Worm (Caenorhabditis elegans): ENCODE results near the gene C46C2.3.

Gene C46C2.3

ce11 chrIV:9192522-9192921 is 32.4 kb upstream of the C46C2.3 start, which contains the start of gene C46C2.5:
Gene C46C2.5, minus strand, starts transcription at chrIV:9192622.
- TF ChIP-seq sptf-1 (tag; optimal IDR thresholded peaks at IDR 0.05) (no peak), pax-3 (tag; optimal IDR thresholded peaks at IDR 0.05) (no peak), mep-1 (tag; optimal IDR thresholded peaks at IDR 0.05) (no peak), fkh-8 (tag; optimal IDR thresholded peaks at IDR 0.05) (no peak), efl-3 (GFP tag; optimal IDR thresholded peaks at IDR 0.05) (no peak), ces-1 (GFP tag; optimal IDR thresholded peaks at IDR 0.05) (no peak), nhr-77 (tag; optimal IDR thresholded peaks at IDR 0.05) (no peak), lin-35 (GFP tag; optimal IDR thresholded peaks at IDR 0.05) (no peak), hlh-4 (tag; optimal IDR thresholded peaks at IDR 0.05) (no peak), lin-15B (tag; optimal IDR thresholded peaks at IDR 0.05) (no peak), efl-1 (optimal IDR thresholded peaks at IDR 0.05) (no peak), efl-1 (GFP tag; optimal IDR thresholded peaks at IDR 0.05 in 1 of 2) (no peak), nhr-12 (tag; optimal IDR thresholded peaks at IDR 0.05) (no peak), nhr-20 (tag; optimal IDR thresholded peaks at IDR 0.05) (no peak), F16B12.6 (tag; optimal IDR thresholded peaks at IDR 0.05) (no peak), pqm-1 (tag; optimal IDR thresholded peaks at IDR 0.05) (no peak), C34B4.2 (tag; optimal IDR thresholded peaks at IDR 0.05) (no peak), tbx-2 (tag; optimal IDR thresholded peaks at IDR 0.05) (no peak), unc-86 (tag; optimal IDR thresholded peaks at IDR 0.05) (no peak)

DNA sequence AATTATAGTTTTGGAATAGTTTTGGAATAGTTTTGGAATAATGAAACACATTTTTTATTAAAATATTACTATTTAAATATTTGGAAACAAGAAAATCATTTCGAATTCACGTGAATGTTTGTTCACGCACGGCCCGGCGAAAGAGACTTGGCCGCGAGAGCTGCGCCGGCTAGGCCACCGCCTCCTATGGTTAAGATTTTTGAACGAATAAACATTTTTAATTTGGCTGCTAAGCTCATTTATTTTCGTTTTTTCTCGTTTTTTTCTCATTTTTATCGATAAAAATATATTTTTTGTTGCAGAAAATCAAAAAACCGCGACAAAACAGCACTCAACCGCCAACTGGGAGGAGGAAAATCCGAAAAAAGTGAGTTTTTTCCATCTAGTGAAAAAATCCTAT is 30.4 kb upstream of the C46C2.3 start, which contains the start of gene C46C2.7:
C46C2.7 (plus strand) TSS at position 301 of the 400 bp plus-strand sequence.
- TF ChIP-seq lsy-2 (tag; optimal IDR thresholded peaks at IDR 0.05), result peak in 1 of 2 experiments; percentile 19

DNA sequence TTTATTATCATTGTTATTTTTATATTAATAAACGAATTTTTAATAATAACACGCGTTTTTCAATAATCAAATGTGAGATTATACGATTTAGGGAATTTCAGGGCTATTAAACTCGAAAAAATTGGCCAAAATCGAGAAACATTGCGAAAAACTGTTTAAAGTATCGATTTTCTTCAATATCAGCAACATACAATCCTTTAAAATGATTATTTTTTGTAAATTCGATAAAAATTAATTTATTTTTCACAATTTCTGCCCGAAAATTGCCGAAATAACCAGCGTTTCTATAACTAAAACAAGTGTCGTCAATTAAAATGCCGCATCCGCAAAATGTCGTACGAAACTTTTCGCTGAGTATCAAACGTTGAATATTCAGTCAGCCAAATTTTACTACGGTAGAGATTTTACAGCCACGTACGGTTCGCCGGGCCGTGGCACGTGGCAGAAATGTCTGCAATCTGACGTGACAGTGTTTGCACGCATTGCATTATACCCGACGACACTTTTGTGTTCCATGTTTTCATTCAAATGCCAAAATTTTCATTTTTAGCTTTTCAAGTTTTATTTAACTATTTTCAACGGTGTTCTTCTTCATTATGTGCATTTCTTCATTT is 28.8 kb upstream of the C46C2.3 start:
- TF ChIP-seq lin-35 (GFP tag; optimal IDR thresholded peaks at IDR 0.05), result peak in 1 of 2 experiments; percentile 20
- TF ChIP-seq pax-3 (tag; optimal IDR thresholded peaks at IDR 0.05), result peak; percentile 10
- TF ChIP-seq nhr-71 (tag; optimal IDR thresholded peaks at IDR 0.05), result peak; percentile 46
- TF ChIP-seq isw-1 (GFP tag; IDR thresholded peaks at IDR 0.05), result peak; percentile 82
- peak; percentile 73 for TF ChIP-seq F16B12.6 (tag; optimal IDR thresholded peaks at IDR 0.05)
- TF ChIP-seq nhr-19 (GFP tag; conservative IDR thresholded peaks at IDR 0.05), result peak; percentile 95
- TF ChIP-seq efl-1 (optimal IDR thresholded peaks at IDR 0.05), result peak; percentile 10 to 18
- peak in 1 of 2 experiments; percentile 95 for TF ChIP-seq efl-1 (GFP tag; optimal IDR thresholded peaks at IDR 0.05 in 1 of 2)
- TF ChIP-seq rnt-1 (tag; optimal IDR thresholded peaks at IDR 0.05), result peak; percentile 30
- TF ChIP-seq mab-9 (GFP tag; IDR thresholded peaks at IDR 0.05), result peak; percentile 93
- peak; percentile 99 for TF ChIP-seq grh-1 (GFP tag; IDR thresholded peaks at IDR 0.05)
- peak; percentile 82 for TF ChIP-seq nhr-85 (tag)
- peak; percentile 86 for TF ChIP-seq ceh-88 (GFP tag; IDR thresholded peaks at IDR 0.05)
- TF ChIP-seq lin-14 (GFP tag; optimal IDR thresholded peaks at IDR 0.05), result peak; percentile 23
- TF ChIP-seq nhr-20 (tag; optimal IDR thresholded peaks at IDR 0.05), result peak; percentile 22
- peak; percentile 8; the same call in 1 of the 2 replicates for TF ChIP-seq unc-98 (GFP tag; IDR thresholded peaks at IDR 0.05)
- TF ChIP-seq nhr-90 (tag; optimal IDR thresholded peaks at IDR 0.05; ENCODE audit: poor library complexity), result peak; percentile 53
- peak; percentile 22 to 51 for TF ChIP-seq lsy-2 (tag; optimal IDR thresholded peaks at IDR 0.05)

- TF ChIP-seq nhr-12 (tag; optimal IDR thresholded peaks at IDR 0.05) (no peak), rnt-1 (tag; optimal IDR thresholded peaks at IDR 0.05) (peak; percentile 79), lin-39 (tag; optimal IDR thresholded peaks at IDR 0.05) (no peak), C16A3.4 (tag; optimal IDR thresholded peaks at IDR 0.05) (no peak), mef-2 (tag; optimal IDR thresholded peaks at IDR 0.05) (peak; percentile 41), lin-35 (GFP tag; optimal IDR thresholded peaks at IDR 0.05) (peak; percentile 23 to 60), mep-1 (tag; optimal IDR thresholded peaks at IDR 0.05) (peak; percentile 37), tbx-2 (tag; optimal IDR thresholded peaks at IDR 0.05) (peak; percentile 77), lin-13 (GFP tag; optimal IDR thresholded peaks at IDR 0.05) (no peak), fkh-10 (GFP tag; optimal IDR thresholded peaks at IDR 0.05) (peak; percentile 91), tlp-1 (tag; optimal IDR thresholded peaks at IDR 0.05) (no peak), lir-3 (tag; optimal IDR thresholded peaks at IDR 0.05; ENCODE audit: poor library complexity) (peak; percentile 16), aha-1 (tag; optimal IDR thresholded peaks at IDR 0.05) (no peak), pax-3 (tag; optimal IDR thresholded peaks at IDR 0.05) (no peak), egl-13 (tag; optimal IDR thresholded peaks at IDR 0.05) (peak; percentile 43), ces-1 (GFP tag; optimal IDR thresholded peaks at IDR 0.05) (peak; percentile 30), ztf-4 (tag; optimal IDR thresholded peaks at IDR 0.05) (peak; percentile 39), ceh-8 (GFP tag; optimal IDR thresholded peaks at IDR 0.05) (peak; percentile 29), nhr-20 (tag; optimal IDR thresholded peaks at IDR 0.05) (peak; percentile 65), ama-1 (optimal IDR thresholded peaks at IDR 0.05) (no peak), lin-14 (GFP tag; optimal IDR thresholded peaks at IDR 0.05) (peak; percentile 93), nhr-84 (tag; optimal IDR thresholded peaks at IDR 0.05) (no peak), nhr-19 (GFP tag; conservative IDR thresholded peaks at IDR 0.05) (peak; percentile 55), nhr-11 (tag; optimal IDR thresholded peaks at IDR 0.05) (no peak), pag-3 (tag; optimal IDR thresholded peaks at IDR 0.05; ENCODE audit: borderline replicate concordance, insufficient read depth) (no peak)
Measured at ce11 chrIV:9196755-9197154, 28.2 kb upstream of the C46C2.3 start.

Data from whole organism, L1 larva.